Worm (Caenorhabditis elegans) whole organism, late embryonic: ENCODE data around the gene nhr-205.

Source experiments
- F13H6.1 ChIP-seq: sonication (generic microtip); optimal IDR thresholded peaks from 2 replicates; lab custom pipeline; 2016; ENCODE audit warnings: missing genetic modification characterization, missing compliant biosample characterization
- ahr-1 ChIP-seq: sonication (generic microtip); optimal IDR thresholded peaks from 2 replicates; lab custom pipeline; 2016; ENCODE audit warnings: missing genetic modification characterization, missing compliant biosample characterization
- ama-1 ChIP-seq: fragments of 150-350 bp; optimal IDR thresholded peaks from 2 replicates; lab custom pipeline; 2014
- ceh-2 ChIP-seq: sonication (generic microtip); optimal IDR thresholded peaks from 2 replicates; lab custom pipeline; 2016; ENCODE audit warnings: missing genotype, missing genetic modification characterization, missing compliant biosample characterization
- ceh-9 ChIP-seq: sonication (generic microtip); optimal IDR thresholded peaks from 2 replicates; lab custom pipeline; 2016; ENCODE audit warnings: mild to moderate bottlenecking, missing genetic modification characterization, inconsistent platforms, missing compliant biosample characterization
- ets-4 ChIP-seq: sonication (generic microtip); optimal IDR thresholded peaks from 2 replicates; lab custom pipeline; 2016; ENCODE audit warnings: missing genetic modification characterization, missing compliant biosample characterization
- hlh-30 ChIP-seq: sonication (generic microtip); optimal IDR thresholded peaks from 2 replicates; lab custom pipeline; 2017; ENCODE audit warnings: antibody characterized with exemption, missing genetic modification characterization, missing compliant biosample characterization; ENCODE audit not compliant: insufficient read depth
- madf-2 ChIP-seq: sonication (generic microtip); optimal IDR thresholded peaks from 2 replicates; lab custom pipeline; 2017; ENCODE audit warnings: missing genetic modification characterization, missing compliant biosample characterization
- nfya-1 ChIP-seq: sonication (generic microtip); optimal IDR thresholded peaks from 2 replicates; lab custom pipeline; 2017; ENCODE audit warnings: missing genetic modification characterization, mild to moderate bottlenecking, missing compliant biosample characterization, antibody characterized with exemption, moderate library complexity
- pag-3 ChIP-seq: sonication (generic microtip); optimal IDR thresholded peaks from 2 replicates; lab custom pipeline; 2016; ENCODE audit warnings: missing compliant biosample characterization, missing genetic modification characterization, borderline replicate concordance
- pat-9 ChIP-seq: fragments of 200-800 bp; sonication (Bioruptor generic); optimal IDR thresholded peaks from 2 replicates; lab custom pipeline; 2018; ENCODE audit warnings: mild to moderate bottlenecking, missing genetic modification characterization, moderate library complexity, missing compliant biosample characterization
- pha-4 ChIP-seq: fragments of 150-350 bp; optimal IDR thresholded peaks from 2 replicates; lab custom pipeline; 2018; ENCODE audit warnings: missing biosample characterization, missing genetic modification reagents, missing genetic modification characterization
- tbx-2 ChIP-seq: sonication (generic microtip); optimal IDR thresholded peaks from 2 replicates; lab custom pipeline; 2016; ENCODE audit warnings: missing genetic modification characterization, missing compliant biosample characterization

- no peak for TF ChIP-seq nfya-1 (tag; lab: Kevin White, UChicago)
- TF ChIP-seq hlh-30 (tag; lab: Kevin White, UChicago): no peak
- no peak for TF ChIP-seq ceh-2 (tag; lab: Kevin White, UChicago)
- no peak for TF ChIP-seq pag-3 (tag; lab: Kevin White, UChicago)
- TF ChIP-seq F13H6.1 (tag; lab: Kevin White, UChicago): no peak
- TF ChIP-seq pha-4 (tag; lab: Kevin White, UChicago): no peak
- TF ChIP-seq tbx-2 (tag; lab: Kevin White, UChicago): no peak
- TF ChIP-seq pat-9 (tag; lab: Kevin White, UChicago): no peak
- no peak for TF ChIP-seq ama-1 (lab: Kevin White, UChicago)
- no peak for TF ChIP-seq ceh-9 (tag; lab: Kevin White, UChicago)
- no peak for TF ChIP-seq ets-4
- no peak for TF ChIP-seq ahr-1 (tag; lab: Kevin White, UChicago)
- no peak for TF ChIP-seq madf-2 (tag; lab: Kevin White, UChicago)
Measured at ce11 chrV:10080905-10081304, 671 bp downstream of the nhr-205 start.
